Fruit fly (Drosophila melanogaster): ENCODE measurements around the gene CG6418.

DNA sequence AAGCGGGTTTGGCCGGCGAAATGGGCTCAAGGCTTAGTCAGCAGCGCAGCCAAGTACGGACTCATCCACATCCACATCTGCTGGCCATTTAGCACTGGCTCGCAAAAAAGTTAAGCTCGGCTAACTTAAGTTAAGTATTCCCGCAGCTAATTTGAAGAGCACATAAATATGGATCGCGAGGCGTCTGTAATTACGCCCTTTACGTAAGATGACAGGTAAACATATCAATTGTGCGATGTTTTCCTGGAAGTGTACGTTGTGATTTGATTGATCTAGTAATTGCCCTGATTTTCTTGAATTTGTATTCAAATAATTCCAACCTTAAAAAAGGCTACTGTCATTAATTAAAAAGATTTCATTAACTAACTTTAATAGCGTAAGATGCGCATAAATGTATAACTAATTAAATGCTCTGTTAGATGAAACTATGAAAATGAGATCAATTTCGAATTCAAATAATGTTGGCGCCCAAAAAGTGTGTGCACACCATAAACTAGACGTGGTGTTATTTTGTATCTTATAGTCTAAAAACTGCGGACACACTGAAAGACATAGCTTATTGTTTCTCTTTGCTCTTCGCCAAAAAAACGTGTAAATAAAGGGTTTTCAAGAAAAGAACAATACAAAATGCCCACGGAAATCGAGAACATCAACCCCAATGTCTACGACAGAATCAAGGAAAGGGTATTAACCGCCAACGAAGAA lies 3.7 kb upstream of the CG6418 start, which contains the start of the genes CG6409 and galla-2:
- TF ChIP-seq Ptx1 (GFP tag; IDR thresholded peaks at IDR 0.05) (no peak), odd (GFP tag; optimal IDR thresholded peaks at IDR 0.05) (no peak), CG17612 (GFP tag; IDR thresholded peaks at IDR 0.05) (no peak), Mes4 (GFP tag; optimal IDR thresholded peaks at IDR 0.05) (no peak), CG4730 (GFP tag; IDR thresholded peaks at IDR 0.05) (no peak), so (GFP tag; IDR thresholded peaks at IDR 0.05) (no peak), CHES-1-like (GFP tag; optimal IDR thresholded peaks at IDR 0.05) (no peak), shn (GFP tag; optimal IDR thresholded peaks at IDR 0.05) (no peak), cad (GFP tag; optimal IDR thresholded peaks at IDR 0.05) (no peak), Bdp1 (GFP tag; optimal IDR thresholded peaks at IDR 0.05) (no peak), CG8388 (GFP tag; optimal IDR thresholded peaks at IDR 0.05) (no peak), CG42726 (GFP tag; IDR thresholded peaks at IDR 0.05; ENCODE audit: partially characterized antibody) (no peak), CG17361 (GFP tag; IDR thresholded peaks at IDR 0.05) (no peak)
